Fruit fly (Drosophila melanogaster) whole organism, embryonic: ENCODE results near the gene Vha55.

Experiments
- Awh ChIP-seq: fragments of 200-800 bp; sonication (Bioruptor generic); IDR thresholded peaks from 2 replicates; pipeline ENCODE4, ENCODE4 v1.3.6; 2022; ENCODE audit warnings: missing biosample characterization, missing genetic modification characterization
- CG1024 ChIP-seq: fragments of 200-800 bp; sonication (Bioruptor generic); IDR thresholded peaks from 2 replicates; pipeline ENCODE4 v1.3.6; 2022; ENCODE audit warnings: missing biosample characterization, missing genetic modification characterization
- CG10462 ChIP-seq: fragments of 200-800 bp; sonication (Bioruptor generic); optimal IDR thresholded peaks from 2 replicates; lab custom pipeline; 2016; ENCODE audit warnings: missing biosample characterization, missing genetic modification characterization
- CG10565 ChIP-seq: fragments of 200-800 bp; sonication (Bioruptor generic); optimal IDR thresholded peaks from 3 replicates; lab custom pipeline; 2016; ENCODE audit warnings: missing biosample characterization, mild to moderate bottlenecking, missing genetic modification characterization
- CG10979 ChIP-seq: fragments of 200-800 bp; sonication (Bioruptor generic); optimal IDR thresholded peaks from 2 replicates; lab custom pipeline; 2018; ENCODE audit warnings: missing biosample characterization, mild to moderate bottlenecking, missing genetic modification characterization, moderate library complexity
- CG12391 ChIP-seq: fragments of 200-800 bp; sonication (Bioruptor generic); optimal IDR thresholded peaks from 3 replicates; lab custom pipeline; 2018; ENCODE audit warnings: missing biosample characterization, mild to moderate bottlenecking, missing genetic modification characterization, moderate library complexity
- CG15601 ChIP-seq: fragments of 200-800 bp; sonication (Bioruptor generic); optimal IDR thresholded peaks from 3 replicates; lab custom pipeline; 2019; ENCODE audit warnings: missing biosample characterization, mild to moderate bottlenecking, missing genetic modification characterization, moderate library complexity
- CG1603 ChIP-seq: fragments of 200-800 bp; sonication (Bioruptor generic); optimal IDR thresholded peaks from 2 replicates; lab custom pipeline; 2019; ENCODE audit warnings: missing biosample characterization, mild to moderate bottlenecking, missing genetic modification characterization, moderate library complexity
- CG17361 ChIP-seq: fragments of 200-800 bp; sonication (Bioruptor generic); IDR thresholded peaks from 3 replicates; pipeline ENCODE4 v1.3.6; 2022; ENCODE audit warnings: missing biosample characterization, missing genetic modification characterization
- CG17912 ChIP-seq: fragments of 200-800 bp; sonication (Bioruptor generic); optimal IDR thresholded peaks from 2 replicates; lab custom pipeline; 2018; ENCODE audit warnings: missing biosample characterization, mild to moderate bottlenecking, missing genetic modification characterization
- CG2199 ChIP-seq: fragments of 200-800 bp; sonication (Bioruptor generic); IDR thresholded peaks from 3 replicates; pipeline ENCODE4 v1.3.6; 2022; ENCODE audit warnings: missing biosample characterization, missing genetic modification characterization
- CG2889 ChIP-seq: fragments of 200-800 bp; sonication (Bioruptor generic); IDR thresholded peaks from 3 replicates; pipeline ENCODE4 v1.3.6; 2022; ENCODE audit warnings: missing biosample characterization, missing genetic modification characterization
- CG3847 ChIP-seq: fragments of 200-800 bp; sonication (Bioruptor generic); IDR thresholded peaks from 2 replicates; pipeline ENCODE4 v1.3.6; 2022; ENCODE audit warnings: missing biosample characterization, missing genetic modification characterization
- CG43689 ChIP-seq: fragments of 200-800 bp; sonication (Bioruptor generic); IDR thresholded peaks from 2 replicates; pipeline ENCODE4 v1.3.6; 2022; ENCODE audit warnings: missing biosample characterization, missing genetic modification characterization
- CG6175 ChIP-seq: fragments of 200-800 bp; sonication (Bioruptor generic); IDR thresholded peaks from 3 replicates; pipeline ENCODE4 v1.3.6; 2022; ENCODE audit warnings: missing biosample characterization, missing genetic modification characterization
- CG6254 ChIP-seq: fragments of 200-800 bp; sonication (Bioruptor generic); optimal IDR thresholded peaks from 3 replicates; lab custom pipeline; 2017; ENCODE audit warnings: mild to moderate bottlenecking, missing biosample characterization, missing genetic modification reagents, missing genetic modification characterization
- CG6654 ChIP-seq: fragments of 200-800 bp; sonication (Bioruptor generic); optimal IDR thresholded peaks from 2 replicates; lab custom pipeline; 2017; ENCODE audit warnings: missing biosample characterization, mild to moderate bottlenecking, missing genetic modification characterization
- CG6791 ChIP-seq: fragments of 200-800 bp; sonication (Bioruptor generic); IDR thresholded peaks from 3 replicates; pipeline ENCODE4 v1.3.6; 2022; ENCODE audit warnings: missing biosample characterization, missing genetic modification characterization; ENCODE audit not compliant: partially characterized antibody
- CG6854 ChIP-seq: fragments of 200-800 bp; sonication (Bioruptor generic); optimal IDR thresholded peaks from 3 replicates; lab custom pipeline; 2017; ENCODE audit warnings: missing biosample characterization, mild to moderate bottlenecking, missing genetic modification characterization
- CG8359 ChIP-seq: fragments of 200-800 bp; sonication (Bioruptor generic); optimal IDR thresholded peaks from 2 replicates; lab custom pipeline; 2017; ENCODE audit warnings: missing biosample characterization, mild to moderate bottlenecking, missing genetic modification characterization, borderline replicate concordance
- CG8388 ChIP-seq: fragments of 200-800 bp; sonication (Bioruptor generic); optimal IDR thresholded peaks from 2 replicates; lab custom pipeline; 2019; ENCODE audit warnings: missing biosample characterization, mild to moderate bottlenecking, missing genetic modification characterization, moderate library complexity
- CG9609 ChIP-seq: fragments of 200-800 bp; sonication (Bioruptor generic); optimal IDR thresholded peaks from 3 replicates; lab custom pipeline; 2016; ENCODE audit warnings: missing biosample characterization, missing genetic modification characterization
- E2f1 ChIP-seq: fragments of 200-800 bp; sonication (Bioruptor generic); IDR thresholded peaks from 2 replicates; pipeline ENCODE4 v1.3.6; 2022; ENCODE audit warnings: missing biosample characterization, missing genetic modification characterization
- H15 ChIP-seq: fragments of 200-800 bp; sonication (Bioruptor generic); IDR thresholded peaks from 3 replicates; pipeline ENCODE4 v1.3.6; 2022; ENCODE audit warnings: missing biosample characterization, missing genetic modification characterization
- Jarid2 ChIP-seq: fragments of 200-800 bp; sonication (Bioruptor generic); optimal IDR thresholded peaks from 3 replicates; lab custom pipeline; 2017; ENCODE audit warnings: mild to moderate bottlenecking, missing biosample characterization, missing genetic modification reagents, missing genetic modification characterization
- MTF-1 ChIP-seq: fragments of 200-800 bp; sonication (Bioruptor generic); optimal IDR thresholded peaks from 2 replicates; lab custom pipeline; 2018; ENCODE audit warnings: missing biosample characterization, mild to moderate bottlenecking, missing genetic modification characterization, borderline replicate concordance
- Max ChIP-seq: fragments of 200-800 bp; sonication (Bioruptor generic); optimal IDR thresholded peaks from 2 replicates; lab custom pipeline; 2016; ENCODE audit warnings: missing biosample characterization, mild to moderate bottlenecking, missing genetic modification characterization
- Med ChIP-seq: fragments of 200-800 bp; sonication (Bioruptor generic); peaks from one replicate; lab custom pipeline; 2016; ENCODE audit warnings: missing biosample characterization, missing genetic modification characterization, mild to moderate bottlenecking, inconsistent platforms, moderate library complexity
- Rx ChIP-seq: fragments of 200-800 bp; sonication (Bioruptor generic); IDR thresholded peaks from 2 replicates; pipeline ENCODE4 v1.3.6; 2022; ENCODE audit warnings: missing biosample characterization, missing genetic modification characterization
- Side ChIP-seq: fragments of 200-800 bp; sonication (Bioruptor generic); optimal IDR thresholded peaks from 2 replicates; lab custom pipeline; 2016; ENCODE audit warnings: missing biosample characterization, missing genetic modification characterization
- Xbp1 ChIP-seq: fragments of 200-800 bp; sonication (Bioruptor generic); optimal IDR thresholded peaks from 3 replicates; lab custom pipeline; 2016; ENCODE audit warnings: missing biosample characterization, mild to moderate bottlenecking, missing genetic modification characterization
- ap ChIP-seq: fragments of 200-800 bp; sonication (Bioruptor generic); IDR thresholded peaks from 2 replicates; pipeline ENCODE4 v1.3.6; 2022; ENCODE audit warnings: missing biosample characterization, missing genetic modification characterization
- cad ChIP-seq: fragments of >200 bp; optimal IDR thresholded peaks from 2 replicates; lab custom pipeline; 2017; ENCODE audit warnings: missing biosample characterization, missing genetic modification characterization
- caup ChIP-seq: fragments of 200-800 bp; sonication (Bioruptor generic); optimal IDR thresholded peaks from 3 replicates; lab custom pipeline; 2017; ENCODE audit warnings: missing biosample characterization, mild to moderate bottlenecking, missing genetic modification characterization, moderate library complexity; ENCODE audit not compliant: severe bottlenecking
- chn ChIP-seq: fragments of 200-800 bp; sonication (Bioruptor generic); optimal IDR thresholded peaks from 2 replicates; lab custom pipeline; 2016; ENCODE audit warnings: missing biosample characterization, missing genetic modification characterization
- da ChIP-seq: fragments of 200-800 bp; sonication (Bioruptor generic); optimal IDR thresholded peaks from 2 replicates; lab custom pipeline; 2016; ENCODE audit warnings: missing biosample characterization, missing genetic modification characterization
- eve ChIP-seq, 2 experiments: fragments of >200 bp; optimal IDR thresholded peaks; 2 replicates each; lab custom pipeline; 2017; ENCODE audit warnings: missing biosample characterization in 2 of 2, missing genetic modification characterization in 2 of 2
- grau ChIP-seq: fragments of 200-800 bp; optimal IDR thresholded peaks from 3 replicates; lab custom pipeline; 2019; ENCODE audit warnings: missing biosample characterization, mild to moderate bottlenecking, missing genetic modification characterization, moderate library complexity
- h ChIP-seq: fragments of >200 bp; optimal IDR thresholded peaks from 2 replicates; lab custom pipeline; 2017
- her ChIP-seq: fragments of 200-800 bp; sonication (Bioruptor generic); optimal IDR thresholded peaks from 2 replicates; lab custom pipeline; 2016; ENCODE audit warnings: missing biosample characterization, missing genetic modification characterization
- lab ChIP-seq: fragments of 200-800 bp; sonication (Bioruptor generic); optimal IDR thresholded peaks from 3 replicates; lab custom pipeline; 2017; ENCODE audit warnings: missing biosample characterization, missing genetic modification characterization, mild to moderate bottlenecking, moderate library complexity, missing genetic modification reagents
- maf-S ChIP-seq: fragments of 200-800 bp; sonication (Bioruptor generic); optimal IDR thresholded peaks from 2 replicates; lab custom pipeline; 2016; ENCODE audit warnings: missing biosample characterization, missing genetic modification characterization
- nerfin-2 ChIP-seq: fragments of 200-800 bp; sonication (Bioruptor generic); IDR thresholded peaks from 2 replicates; pipeline ENCODE4 v1.3.6; 2022; ENCODE audit warnings: missing biosample characterization, missing genetic modification characterization; ENCODE audit not compliant: partially characterized antibody
- p53 ChIP-seq: fragments of 200-800 bp; sonication (Bioruptor generic); optimal IDR thresholded peaks from 2 replicates; lab custom pipeline; 2016; ENCODE audit warnings: missing biosample characterization, missing genetic modification characterization
- pita ChIP-seq: fragments of 200-800 bp; sonication (Bioruptor generic); optimal IDR thresholded peaks from 2 replicates; lab custom pipeline; 2017; ENCODE audit warnings: missing biosample characterization, mild to moderate bottlenecking, missing genetic modification characterization
- tgo ChIP-seq: fragments of 200-800 bp; sonication (Bioruptor generic); IDR thresholded peaks from 3 replicates; pipeline ENCODE4 v1.3.6; 2022; ENCODE audit warnings: missing biosample characterization, missing genetic modification characterization
- tll ChIP-seq, 2 experiments: fragments of 200-800 bp in 1 of 2; fragments of >200 bp in 1 of 2; sonication (Bioruptor generic) in 1 of 2; optimal IDR thresholded peaks; 2 replicates each; lab custom pipeline; 2017 to 2019; ENCODE audit warnings: missing biosample characterization in 2 of 2, missing genetic modification characterization in 2 of 2, mild to moderate bottlenecking in 1 of 2, moderate library complexity in 1 of 2
- zfh2 ChIP-seq: fragments of 200-800 bp; sonication (Bioruptor generic); optimal IDR thresholded peaks from 2 replicates; lab custom pipeline; 2016; ENCODE audit warnings: missing biosample characterization, missing genetic modification characterization

Vha55 gene

DNA sequence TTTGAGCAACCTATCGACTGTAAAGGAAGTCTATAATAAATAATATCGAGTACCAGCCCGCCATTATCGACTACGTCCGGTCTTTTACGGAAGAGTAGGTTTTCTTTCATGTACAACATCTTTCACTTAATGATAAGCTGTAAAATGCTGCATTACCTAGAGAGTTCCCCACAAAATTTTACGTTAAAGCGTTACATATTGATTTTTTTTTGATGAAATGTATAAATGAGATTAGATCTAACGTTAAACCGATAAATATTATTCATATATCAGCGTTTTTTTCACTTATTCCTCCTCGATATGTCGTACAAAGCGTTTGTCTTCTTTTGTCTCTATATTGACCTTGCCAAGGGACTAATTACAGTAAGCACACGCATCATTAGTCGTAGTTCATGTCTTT lies 7.0 kb upstream of the Vha55 start, which contains the start of gene CG11598 (continued):
- TF ChIP-seq da (GFP tag; lab: Kevin White, UChicago) (no peak), cad (GFP tag; lab: Kevin White, UChicago) (no peak)

DNA sequence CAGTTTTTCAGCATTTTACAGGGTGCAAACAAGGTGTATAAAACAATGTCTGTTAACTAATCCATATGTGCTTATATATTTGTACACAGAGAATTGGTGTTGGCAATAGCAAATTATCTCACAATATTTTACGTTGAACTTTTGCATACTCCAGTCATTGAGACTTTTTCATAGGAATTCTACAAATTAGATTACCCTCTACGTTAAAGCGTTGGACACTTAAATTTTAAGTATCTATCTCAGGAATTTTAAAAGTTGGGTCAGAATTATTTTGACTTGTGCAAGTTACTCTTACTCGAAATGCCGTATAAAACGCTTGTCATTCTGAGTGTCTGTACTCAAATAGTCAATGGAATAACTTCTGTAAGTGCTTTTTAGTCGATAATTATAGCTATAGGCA lies 5.4 kb upstream of the Vha55 start, which contains the start of gene CG18530:
CG18530 (plus strand) TSS at position 301 of the 400 bp plus-strand sequence.
- no peak for TF ChIP-seq CG8359 (GFP tag; lab: Kevin White, UChicago)
- no peak for TF ChIP-seq tgo
- TF ChIP-seq ap (GFP tag; lab: Robert Waterston, UW), result no peak
- no peak for TF ChIP-seq CG6254
- TF ChIP-seq Awh, result no peak
- no peak for TF ChIP-seq CG12391 (tag; lab: Kevin White, UChicago)

DNA sequence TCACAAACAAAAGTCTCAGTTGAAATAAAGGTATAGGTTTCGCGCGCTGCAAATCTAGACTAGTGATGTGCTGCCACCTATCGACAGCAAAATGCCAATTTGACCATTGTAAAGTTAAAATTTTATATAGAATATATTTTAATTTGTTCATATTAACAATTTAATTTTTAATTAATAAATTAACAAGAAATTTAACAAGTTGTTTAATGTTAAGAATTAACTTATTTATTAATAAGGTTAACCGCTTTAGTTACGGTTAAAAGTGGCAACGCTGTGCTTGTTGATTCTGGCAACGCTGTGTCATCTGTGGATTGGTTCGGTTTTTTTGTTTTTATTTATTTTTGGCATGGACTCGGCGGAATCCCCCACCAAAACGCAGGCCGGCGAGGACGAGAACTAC lies 2.7 kb upstream of the Vha55 start, which contains the start of gene Not10:
Not10 (plus strand) TSS at position 279 of the 400 bp plus-strand sequence.
- TF ChIP-seq Max (GFP tag; lab: Kevin White, UChicago) (no peak), MTF-1 (GFP tag; lab: Kevin White, UChicago) (no peak), Med (GFP tag; lab: Kevin White, UChicago) (peak; percentile 46), tll (GFP tag; optimal IDR thresholded peaks at IDR 0.05; lab: Kevin White, UChicago) (no peak), CG9609 (GFP tag; lab: Kevin White, UChicago) (no peak), grau (no peak), CG15601 (tag; lab: Kevin White, UChicago) (peak; percentile 65), CG10462 (GFP tag; lab: Kevin White, UChicago) (no peak), CG6791 (no peak), CG1603 (tag; lab: Kevin White, UChicago) (no peak), CG8388 (GFP tag; lab: Kevin White, UChicago) (peak; percentile 5), zfh2 (GFP tag; lab: Kevin White, UChicago) (peak; percentile 18), maf-S (GFP tag; lab: Kevin White, UChicago) (no peak), CG43689 (no peak), CG17912 (GFP tag; lab: Kevin White, UChicago) (no peak), pita (no peak), Rx (GFP tag; lab: Robert Waterston, UW) (no peak), nerfin-2 (GFP tag; lab: Robert Waterston, UW) (no peak), CG17361 (GFP tag; lab: Robert Waterston, UW) (peak; percentile 60), CG6654 (GFP tag; lab: Kevin White, UChicago) (no peak), her (GFP tag; lab: Kevin White, UChicago) (no peak), caup (GFP tag; lab: Kevin White, UChicago) (no peak), chn (GFP tag; lab: Kevin White, UChicago) (no peak), CG10565 (GFP tag; lab: Kevin White, UChicago) (no peak), CG10979 (tag; lab: Kevin White, UChicago) (peak; percentile 27), eve (GFP tag; optimal IDR thresholded peaks at IDR 0.05; lab: Kevin White, UChicago) (no peak), CG6175 (no peak), Jarid2 (no peak), H15 (GFP tag; lab: Robert Waterston, UW) (no peak), h (lab: Kevin White, UChicago) (no peak), lab (GFP tag; lab: Kevin White, UChicago) (no peak), CG3847 (GFP tag; lab: Robert Waterston, UW) (peak; percentile 64), E2f1 (GFP tag; lab: Robert Waterston, UW) (peak; percentile 23; the same call in 1 of the 2 replicates), CG6854 (no peak), CG1024 (GFP tag; lab: Robert Waterston, UW) (no peak), Side (GFP tag; lab: Kevin White, UChicago) (no peak), CG2199 (GFP tag; lab: Robert Waterston, UW) (no peak), Xbp1 (GFP tag; lab: Kevin White, UChicago) (peak; percentile 35), p53 (GFP tag; lab: Kevin White, UChicago) (no peak), CG2889 (GFP tag; lab: Robert Waterston, UW) (no peak)
